Worm (Caenorhabditis elegans): Measurements from ENCODE around the gene cutl-3.

DNA sequence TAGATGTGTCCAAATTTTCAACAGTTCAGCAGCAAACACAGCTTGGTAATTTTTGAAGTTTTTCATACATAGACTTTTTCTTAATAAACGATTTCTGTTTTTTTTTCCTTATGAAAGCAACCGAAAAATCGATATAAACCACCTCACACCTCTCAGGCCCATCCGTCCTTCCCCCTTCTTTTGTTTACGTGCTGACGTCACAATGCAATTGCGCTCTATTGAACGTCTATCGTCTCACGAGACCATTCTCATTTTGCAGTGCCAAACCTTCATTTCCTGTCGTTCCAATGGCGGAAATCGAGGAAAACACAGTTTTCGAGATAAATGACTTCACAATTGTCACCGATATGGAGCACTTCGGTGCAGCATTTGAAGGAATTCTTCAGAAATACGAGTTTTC, 15.7 kb downstream of the cutl-3 start, which contains the start of gene rbg-1:
- TF ChIP-seq pqm-1 (tag; optimal IDR thresholded peaks at IDR 0.05) (no peak), fkh-10 (GFP tag; optimal IDR thresholded peaks at IDR 0.05) (no peak), elt-2 (tag; optimal IDR thresholded peaks at IDR 0.05) (no peak), zip-5 (tag; optimal IDR thresholded peaks at IDR 0.05) (no peak), nfya-1 (tag; optimal IDR thresholded peaks at IDR 0.05) (peak; percentile 38), lin-11 (tag; optimal IDR thresholded peaks at IDR 0.05) (no peak), ceh-31 (tag; optimal IDR thresholded peaks at IDR 0.05) (peak; percentile 58)
